Worm (Caenorhabditis elegans) whole organism, young adult: ENCODE measurements around the gene aqp-3.

Experiments used
- B0035.1 ChIP-seq: sonication (generic microtip); optimal IDR thresholded peaks from 2 replicates; lab custom pipeline; 2016; ENCODE audit warnings: missing genetic modification characterization, mild to moderate bottlenecking, missing compliant biosample characterization, missing genotype, missing genetic modification reagents
- B0336.3 ChIP-seq: fragments of 200-800 bp; sonication (Bioruptor generic); IDR thresholded peaks from 2 replicates; pipeline ENCODE4 v1.3.6; 2022; ENCODE audit warnings: missing genetic modification characterization, missing compliant biosample characterization
- F22D6.2 ChIP-seq: sonication (generic microtip); optimal IDR thresholded peaks from 2 replicates; lab custom pipeline; 2016; ENCODE audit warnings: mild to moderate bottlenecking, missing genetic modification characterization, missing compliant biosample characterization
- F37B4.10 ChIP-seq: fragments of 200-800 bp; sonication (Bioruptor generic); IDR thresholded peaks from 2 replicates; pipeline ENCODE4 v1.3.6; 2022; ENCODE audit warnings: missing genetic modification characterization, missing compliant biosample characterization
- F39B2.1 ChIP-seq: fragments of 200-800 bp; sonication (Bioruptor generic); IDR thresholded peaks from 2 replicates; pipeline ENCODE4 v1.3.6; 2022; ENCODE audit warnings: missing genetic modification reagents, missing genetic modification characterization, missing compliant biosample characterization
- F49E8.2 ChIP-seq: sonication (generic microtip); optimal IDR thresholded peaks from 3 replicates; lab custom pipeline; 2017; ENCODE audit warnings: missing genetic modification characterization, mild to moderate bottlenecking, missing compliant biosample characterization, antibody characterized with exemption, moderate library complexity; ENCODE audit not compliant: insufficient read depth
- F57C9.4 ChIP-seq: sonication (generic microtip); optimal IDR thresholded peaks from 2 replicates; lab custom pipeline; 2017; ENCODE audit warnings: mild to moderate bottlenecking, missing genetic modification characterization, missing compliant biosample characterization
- Y56A3A.18 ChIP-seq: fragments of 200-800 bp; sonication (Bioruptor generic); IDR thresholded peaks from 2 replicates; pipeline ENCODE4 v1.3.6; 2022; ENCODE audit warnings: missing genetic modification reagents, missing genetic modification characterization, missing compliant biosample characterization
- Y95B8A.8 ChIP-seq: fragments of 200-800 bp; sonication (Bioruptor generic); IDR thresholded peaks from 2 replicates; pipeline ENCODE4 v1.3.6; 2022; ENCODE audit warnings: missing genetic modification reagents, missing genetic modification characterization, missing compliant biosample characterization
- akir-1 ChIP-seq: fragments of 200-800 bp; sonication (Bioruptor generic); optimal IDR thresholded peaks from 2 replicates; lab custom pipeline; 2018; ENCODE audit warnings: mild to moderate bottlenecking, missing genetic modification characterization, moderate library complexity, missing compliant biosample characterization
- atf-7 ChIP-seq: sonication (generic microtip); optimal IDR thresholded peaks from 2 replicates; lab custom pipeline; 2017; ENCODE audit warnings: mild to moderate bottlenecking, missing genetic modification characterization, missing compliant biosample characterization
- attf-3 ChIP-seq: fragments of 200-800 bp; sonication (Bioruptor generic); conservative IDR thresholded peaks from 2 replicates; pipeline ENCODE4 v1.3.6; 2022; ENCODE audit warnings: missing genetic modification reagents, missing genetic modification characterization, missing compliant biosample characterization
- bed-1 ChIP-seq: fragments of 200-800 bp; sonication (Bioruptor generic); IDR thresholded peaks from 2 replicates; pipeline ENCODE4 v1.3.6; 2022; ENCODE audit warnings: missing genetic modification reagents, missing genetic modification characterization, missing compliant biosample characterization
- cebp-1 ChIP-seq, 2 experiments: fragments of 200-800 bp in 1 of 2; sonication (Bioruptor generic) in 1 of 2; sonication (generic microtip) in 1 of 2; IDR thresholded peaks in 1 of 2; optimal IDR thresholded peaks in 1 of 2; 2 replicates each; pipeline versions ENCODE4 v1.3.6 to Lab custom; 2017 to 2022; ENCODE audit warnings: missing compliant biosample characterization in 2 of 2, missing genetic modification characterization in 2 of 2, mild to moderate bottlenecking in 1 of 2, missing genetic modification reagents in 1 of 2, moderate library complexity in 1 of 2
- ceh-27 ChIP-seq: fragments of 200-800 bp; sonication (Bioruptor generic); optimal IDR thresholded peaks from 2 replicates; lab custom pipeline; 2018; ENCODE audit warnings: mild to moderate bottlenecking, missing genetic modification characterization, moderate library complexity, missing compliant biosample characterization
- ceh-79 ChIP-seq: sonication (generic microtip); optimal IDR thresholded peaks from 2 replicates; lab custom pipeline; 2017; ENCODE audit warnings: mild to moderate bottlenecking, missing genetic modification characterization, missing compliant biosample characterization
- die-1 ChIP-seq: sonication (generic microtip); optimal IDR thresholded peaks from 2 replicates; lab custom pipeline; 2016; ENCODE audit warnings: missing genotype, mild to moderate bottlenecking, missing genetic modification characterization, missing compliant biosample characterization
- dox-1 ChIP-seq: fragments of 200-800 bp; sonication (Bioruptor generic); IDR thresholded peaks from 2 replicates; pipeline ENCODE4 v1.3.6; 2022; ENCODE audit warnings: missing genetic modification reagents, missing genetic modification characterization, missing compliant biosample characterization
- egrh-3 ChIP-seq: fragments of 200-800 bp; sonication (Bioruptor generic); IDR thresholded peaks from 2 replicates; pipeline ENCODE4 v1.3.6; 2022; ENCODE audit warnings: missing genetic modification reagents, missing genetic modification characterization, missing compliant biosample characterization
- ekl-4 ChIP-seq: fragments of 200-800 bp; sonication (Bioruptor generic); IDR thresholded peaks from 2 replicates; pipeline ENCODE4 v1.3.6; 2022; ENCODE audit warnings: missing genetic modification reagents, missing genetic modification characterization, missing compliant biosample characterization
- him-1 ChIP-seq: sonication (generic microtip); optimal IDR thresholded peaks from 2 replicates; lab custom pipeline; 2016; ENCODE audit warnings: missing genotype, missing genetic modification reagents, missing genetic modification characterization, missing compliant biosample characterization
- hmg-1.2 ChIP-seq: fragments of 200-800 bp; sonication (Bioruptor generic); IDR thresholded peaks from 2 replicates; pipeline ENCODE4 v1.3.6; 2022; ENCODE audit warnings: missing genetic modification reagents, missing genetic modification characterization, missing compliant biosample characterization
- mcd-1 ChIP-seq: fragments of 200-800 bp; sonication (Bioruptor generic); IDR thresholded peaks from 2 replicates; pipeline ENCODE4 v1.3.6; 2022; ENCODE audit warnings: missing genetic modification reagents, missing genetic modification characterization, missing compliant biosample characterization
- mes-4 ChIP-seq: sonication (generic microtip); optimal IDR thresholded peaks from 2 replicates; lab custom pipeline; 2016; ENCODE audit warnings: missing genotype, missing genetic modification characterization, missing compliant biosample characterization
- nfya-2 ChIP-seq: fragments of 200-800 bp; sonication (Bioruptor generic); IDR thresholded peaks from 2 replicates; pipeline ENCODE4 v1.3.6; 2022; ENCODE audit warnings: missing genetic modification reagents, missing genetic modification characterization, missing compliant biosample characterization
- nhr-120 ChIP-seq: fragments of 200-800 bp; sonication (Bioruptor generic); IDR thresholded peaks from 2 replicates; pipeline ENCODE4 v1.3.6; 2022; ENCODE audit warnings: missing genetic modification characterization, missing compliant biosample characterization
- nhr-27 ChIP-seq: fragments of 200-800 bp; sonication (Bioruptor generic); optimal IDR thresholded peaks from 2 replicates; lab custom pipeline; 2018; ENCODE audit warnings: mild to moderate bottlenecking, missing genetic modification characterization, moderate library complexity, missing compliant biosample characterization
- pbrm-1 ChIP-seq: fragments of 200-800 bp; sonication (Bioruptor generic); IDR thresholded peaks from 2 replicates; pipeline ENCODE4 v1.3.6; 2022; ENCODE audit warnings: missing genetic modification reagents, missing genetic modification characterization, missing compliant biosample characterization
- pha-4 ChIP-seq: fragments of 150-350 bp; sonication (generic microtip); optimal IDR thresholded peaks from 2 replicates; lab custom pipeline; 2014; ENCODE audit warnings: missing biosample characterization, missing genetic modification reagents, missing genetic modification characterization
- sdz-38 ChIP-seq: sonication (generic microtip); optimal IDR thresholded peaks from 2 replicates; lab custom pipeline; 2016; ENCODE audit warnings: missing genotype, missing genetic modification characterization, missing compliant biosample characterization
- tbp1 ChIP-seq: fragments of 200-800 bp; sonication (Bioruptor generic); optimal IDR thresholded peaks from 2 replicates; lab custom pipeline; 2018; ENCODE audit warnings: mild to moderate bottlenecking, missing genetic modification characterization, missing compliant biosample characterization
- tlf-1 ChIP-seq: fragments of 200-800 bp; sonication (Bioruptor generic); optimal IDR thresholded peaks from 2 replicates; lab custom pipeline; 2018; ENCODE audit warnings: mild to moderate bottlenecking, missing genetic modification characterization, missing compliant biosample characterization
- xnd-1 ChIP-seq: sonication (generic microtip); optimal IDR thresholded peaks from 2 replicates; lab custom pipeline; 2016; ENCODE audit warnings: missing genotype, missing genetic modification reagents, missing genetic modification characterization, missing compliant biosample characterization

The aqp-3 gene

DNA sequence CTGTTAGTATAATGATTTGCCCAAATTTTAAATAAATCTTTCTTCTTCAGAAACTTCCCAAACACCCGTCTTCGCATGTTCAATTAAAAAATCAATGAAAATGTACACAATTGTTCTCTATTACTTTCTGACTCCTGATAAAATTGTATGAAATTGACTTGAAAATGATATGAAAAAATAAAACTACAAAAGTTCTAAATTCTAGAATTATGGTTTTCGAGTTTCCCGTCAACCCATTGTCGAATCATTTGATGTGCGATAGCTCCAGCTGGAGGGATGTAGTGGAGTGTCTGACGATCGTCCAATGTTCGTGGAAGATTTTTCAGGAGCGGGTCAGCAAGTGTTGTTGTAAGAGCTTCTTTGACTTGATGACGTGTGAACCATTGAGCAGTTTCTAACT lies 43.7 kb upstream of the aqp-3 start:
- no peak for TF ChIP-seq hmg-1.2 (GFP tag; lab: Robert Waterston, UW)
- TF ChIP-seq pbrm-1 = 0 out of 2 replicates have a peak, but pooled peaks have one; percentile 5

- TF ChIP-seq B0336.3 (no peak), mcd-1 (no peak), Y95B8A.8 (GFP tag; lab: Robert Waterston, UW) (no peak), ceh-79 (no peak), egrh-3 (GFP tag; lab: Robert Waterston, UW) (no peak)
These were observed 42.7 kb upstream of the aqp-3 start, which contains the start of gene F13H10.6 for ce11 chrIV:11008996-11009395. Gene F13H10.6 (plus strand): TSS chrIV:11009296.

ce11 chrIV:11008255-11008654 lies 42.0 kb upstream of the aqp-3 start:
- TF ChIP-seq nhr-27 (tag; lab: Kevin White, UChicago) (no peak), F49E8.2 (tag; lab: Kevin White, UChicago) (no peak), xnd-1 (tag; lab: Kevin White, UChicago) (no peak), nfya-2 (GFP tag; lab: Robert Waterston, UW) (no peak), ceh-27 (GFP tag; lab: Kevin White, UChicago) (peak; percentile 54), F39B2.1 (GFP tag; lab: Robert Waterston, UW) (no peak), cebp-1 (GFP tag; IDR thresholded peaks at IDR 0.05; lab: Robert Waterston, UW) (no peak), cebp-1 (tag; optimal IDR thresholded peaks at IDR 0.05; lab: Kevin White, UChicago) (peak; percentile 31), F57C9.4 (no peak)

ce11 chrIV:11006868-11007267 lies 40.6 kb upstream of the aqp-3 start:
- TF ChIP-seq pha-4 (no peak), mes-4 (no peak), nhr-27 (tag; lab: Kevin White, UChicago) (no peak), B0035.1 (tag; lab: Kevin White, UChicago) (no peak), atf-7 (tag; lab: Kevin White, UChicago) (no peak), dox-1 (no peak), Y56A3A.18 (GFP tag; lab: Robert Waterston, UW) (no peak), F49E8.2 (tag; lab: Kevin White, UChicago) (no peak), ceh-79 (no peak), nhr-120 (GFP tag; lab: Robert Waterston, UW) (no peak), him-1 (tag; lab: Kevin White, UChicago) (no peak), tbp1 (GFP tag; lab: Kevin White, UChicago) (no peak), F22D6.2 (tag; lab: Kevin White, UChicago) (no peak), bed-1 (GFP tag; lab: Robert Waterston, UW) (no peak), sdz-38 (tag; lab: Kevin White, UChicago) (no peak), F37B4.10 (GFP tag; lab: Robert Waterston, UW) (no peak), akir-1 (GFP tag; lab: Kevin White, UChicago) (no peak), tlf-1 (GFP tag; lab: Kevin White, UChicago) (no peak), ekl-4 (no peak)

DNA sequence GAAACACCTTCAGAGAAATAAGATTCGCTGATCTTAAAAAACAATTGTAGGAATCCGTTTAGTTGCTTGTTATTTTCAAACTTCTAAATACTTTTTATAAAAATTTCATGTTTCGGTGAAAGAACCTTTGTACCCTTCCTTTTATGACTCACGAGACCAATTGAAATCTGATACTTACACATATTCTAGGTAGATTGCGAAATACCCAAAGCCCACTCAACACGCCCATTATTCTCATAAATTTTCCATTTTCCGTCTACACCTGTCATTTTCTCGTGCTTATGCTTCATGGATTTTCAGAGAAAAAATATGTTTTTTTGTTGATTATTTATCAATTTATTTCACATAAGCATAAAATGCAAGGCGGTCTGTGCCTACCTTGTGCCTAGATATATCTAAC lies 40.1 kb upstream of the aqp-3 start:
- TF ChIP-seq die-1 (tag; lab: Kevin White, UChicago) (no peak), cebp-1 (GFP tag; IDR thresholded peaks at IDR 0.05; lab: Robert Waterston, UW) (peak; percentile 76), cebp-1 (tag; optimal IDR thresholded peaks at IDR 0.05; lab: Kevin White, UChicago) (peak; percentile 94), attf-3 (GFP tag; lab: Robert Waterston, UW) (no peak)
